Fruit fly (Drosophila melanogaster): Measurements from ENCODE around the gene Had1.

Had1 gene

DNA sequence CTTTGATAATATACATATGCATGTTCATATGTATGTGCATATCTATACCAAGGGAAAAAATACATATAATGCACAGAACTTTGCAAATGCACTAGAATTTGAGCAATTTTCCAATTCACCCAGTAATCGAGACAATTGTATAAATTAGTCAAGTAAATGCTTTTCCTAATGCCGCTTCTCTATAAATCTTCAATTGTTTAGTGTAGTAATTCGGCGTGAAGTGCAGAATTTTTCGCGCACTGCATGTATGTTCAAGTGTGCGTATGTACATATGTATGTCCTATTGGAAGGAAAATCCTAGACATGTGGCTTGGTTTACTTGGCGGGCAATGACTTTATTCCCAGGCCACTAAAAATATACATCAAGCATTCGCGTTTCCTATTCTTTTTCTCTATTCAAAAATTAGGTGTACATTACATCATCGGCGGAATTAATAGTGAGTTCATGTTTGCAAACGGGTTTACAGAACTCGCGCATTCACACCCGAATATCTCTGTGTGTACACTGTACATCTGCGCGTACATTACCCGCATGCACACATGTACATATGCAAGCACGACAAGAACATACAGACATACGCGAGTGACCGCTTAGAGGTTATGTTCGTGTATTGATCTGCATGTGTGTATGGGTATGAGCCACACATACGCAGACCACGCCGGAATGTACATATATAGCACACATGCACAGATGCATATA lies 10.5 kb upstream of the Had1 start (continued):
- TF ChIP-seq CG34422 (GFP tag; IDR thresholded peaks at IDR 0.05) (peak; percentile 82; the same call in 1 of the 3 replicates), sens (GFP tag) (peak; percentile 69), nerfin-1 (tag; optimal IDR thresholded peaks at IDR 0.05) (peak; percentile 99), CG7372 (GFP tag; IDR thresholded peaks at IDR 0.05) (no peak), sug (tag; optimal IDR thresholded peaks at IDR 0.05) (peak; percentile 58), MBD-R2 (GFP tag; IDR thresholded peaks at IDR 0.05) (peak; percentile 16; the same call in 1 of the 2 replicates), wek (GFP tag; optimal IDR thresholded peaks at IDR 0.05) (peak; percentile 44), bigmax (GFP tag; optimal IDR thresholded peaks at IDR 0.05) (peak; percentile 99), bsh (GFP tag; optimal IDR thresholded peaks at IDR 0.05) (peak in 1 of 2 experiments; percentile 41), CG2116 (GFP tag; optimal IDR thresholded peaks at IDR 0.05) (no peak), insv (GFP tag; optimal IDR thresholded peaks at IDR 0.05) (peak in 1 of 2 experiments; percentile 83), YL-1 (GFP tag; optimal IDR thresholded peaks at IDR 0.05) (peak; percentile 22), CG5180 (GFP tag; optimal IDR thresholded peaks at IDR 0.05) (no peak), esg (GFP tag; conservative IDR thresholded peaks at IDR 0.05) (no peak), dimm (GFP tag; IDR thresholded peaks at IDR 0.05) (no peak), CG6813 (GFP tag; optimal IDR thresholded peaks at IDR 0.05) (peak; percentile 5), CG8290 (GFP tag; optimal IDR thresholded peaks at IDR 0.05) (no peak), CG8290 (tag; optimal IDR thresholded peaks at IDR 0.05) (peak in 1 of 2 experiments; percentile 54), z (GFP tag; IDR thresholded peaks at IDR 0.05) (peak; percentile 23; the same call in 1 of the 3 replicates), CG15696 (tag; optimal IDR thresholded peaks at IDR 0.05) (peak; percentile 28), CG6175 (GFP tag; IDR thresholded peaks at IDR 0.05) (no peak), CG9437 (GFP tag; optimal IDR thresholded peaks at IDR 0.05) (no peak), Sry-β (GFP tag; optimal IDR thresholded peaks at IDR 0.05) (no peak), corto (GFP tag; optimal IDR thresholded peaks at IDR 0.05) (peak; percentile 38), sima (GFP tag; optimal IDR thresholded peaks at IDR 0.05) (no peak), cas (GFP tag; IDR thresholded peaks at IDR 0.05) (no peak), gem (tag; optimal IDR thresholded peaks at IDR 0.05) (peak; percentile 15), CG1233 (GFP tag; optimal IDR thresholded peaks at IDR 0.05) (peak; percentile 7), Scr (GFP tag; IDR thresholded peaks at IDR 0.05; ENCODE audit: partially characterized antibody) (0 out of 2 replicates have a peak, but pooled peaks have one; percentile 8), Elba2 (GFP tag; optimal IDR thresholded peaks at IDR 0.05) (peak; percentile 75), nmo (GFP tag; optimal IDR thresholded peaks at IDR 0.05) (peak; percentile 34), chm (GFP tag; IDR thresholded peaks at IDR 0.05) (peak; percentile 74), CG30403 (GFP tag; optimal IDR thresholded peaks at IDR 0.05) (peak; percentile 1), Eip74EF (GFP tag; optimal IDR thresholded peaks at IDR 0.05) (peak in 1 of 2 experiments; percentile 11), az2 (GFP tag; optimal IDR thresholded peaks at IDR 0.05) (no peak), CG33557 (GFP tag; optimal IDR thresholded peaks at IDR 0.05) (peak; percentile 4), Pdp1 (GFP tag; optimal IDR thresholded peaks at IDR 0.05) (peak in 1 of 2 experiments; percentile 86), CG12236 (GFP tag; optimal IDR thresholded peaks at IDR 0.05) (no peak), dati (GFP tag; IDR thresholded peaks at IDR 0.05) (no peak), BEAF-32 (GFP tag; optimal IDR thresholded peaks at IDR 0.05) (no peak), CG12391 (tag; optimal IDR thresholded peaks at IDR 0.05) (no peak), gt (GFP tag; IDR thresholded peaks at IDR 0.05) (no peak), CG10321 (GFP tag; IDR thresholded peaks at IDR 0.05) (no peak), B-H2 (GFP tag; optimal IDR thresholded peaks at IDR 0.05) (peak; percentile 40), CG4328 (GFP tag; optimal IDR thresholded peaks at IDR 0.05) (peak; percentile 17), CG15479 (GFP tag; optimal IDR thresholded peaks at IDR 0.05) (peak; percentile 88), kni (GFP tag; optimal IDR thresholded peaks at IDR 0.05) (peak; percentile 79), knrl (GFP tag; IDR thresholded peaks at IDR 0.05; ENCODE audit: partially characterized antibody) (peak; percentile 29; the same call in 1 of the 3 replicates)

Measured in whole organism, embryonic.